Fruit fly (Drosophila melanogaster) whole organism, prepupa: ENCODE data around the gene bin.

Experiments
- CG11762 ChIP-seq: fragments of 200-800 bp; sonication (Bioruptor generic); optimal IDR thresholded peaks from 3 replicates; lab custom pipeline; 2016; ENCODE audit warnings: missing biosample characterization, missing genetic modification characterization; ENCODE audit not compliant: insufficient read depth
- CG15336 ChIP-seq: fragments of 200-800 bp; sonication (Bioruptor generic); IDR thresholded peaks from 2 replicates; pipeline ENCODE4 v1.3.6; 2022; ENCODE audit warnings: missing biosample characterization, missing genetic modification characterization
- CG31627 ChIP-seq: fragments of 200-800 bp; sonication (Bioruptor generic); optimal IDR thresholded peaks from 3 replicates; lab custom pipeline; 2016; ENCODE audit warnings: missing biosample characterization, missing genetic modification characterization
- CG32006 ChIP-seq: fragments of 200-800 bp; sonication (Bioruptor generic); optimal IDR thresholded peaks from 3 replicates; lab custom pipeline; 2017; ENCODE audit warnings: missing biosample characterization, mild to moderate bottlenecking, missing genetic modification characterization
- CG4318 ChIP-seq: fragments of 200-800 bp; sonication (Bioruptor generic); optimal IDR thresholded peaks from 3 replicates; lab custom pipeline; 2017; ENCODE audit warnings: missing biosample characterization, mild to moderate bottlenecking, missing genetic modification characterization
- CG8632 ChIP-seq: fragments of 200-800 bp; sonication (Bioruptor generic); optimal IDR thresholded peaks from 3 replicates; lab custom pipeline; 2016; ENCODE audit warnings: missing biosample characterization, missing genetic modification characterization
- Gug ChIP-seq: fragments of 200-800 bp; sonication (Bioruptor generic); IDR thresholded peaks from 2 replicates; pipeline ENCODE4 v1.3.6; 2022; ENCODE audit warnings: missing biosample characterization, missing genetic modification characterization
- Hr38 ChIP-seq: sonication (Bioruptor generic); optimal IDR thresholded peaks from 2 replicates; lab custom pipeline; 2016; ENCODE audit warnings: missing biosample characterization, missing genetic modification characterization
- Hr4 ChIP-seq: fragments of 200-800 bp; sonication (Bioruptor generic); optimal IDR thresholded peaks from 3 replicates; lab custom pipeline; 2016; ENCODE audit warnings: missing biosample characterization, missing genetic modification characterization
- Lpt ChIP-seq: fragments of 200-800 bp; sonication (Bioruptor generic); optimal IDR thresholded peaks from 3 replicates; lab custom pipeline; 2016; ENCODE audit warnings: missing biosample characterization, missing genetic modification characterization
- achi ChIP-seq: fragments of 200-800 bp; sonication (Bioruptor generic); optimal IDR thresholded peaks from 3 replicates; lab custom pipeline; 2016; ENCODE audit warnings: missing biosample characterization, missing genetic modification characterization
- salr ChIP-seq, 2 experiments: fragments of 200-800 bp; sonication (Bioruptor generic); optimal IDR thresholded peaks; 3 replicates each; lab custom pipeline; 2016 to 2018; ENCODE audit warnings: missing biosample characterization in 2 of 2, missing genetic modification characterization in 2 of 2, mild to moderate bottlenecking in 1 of 2
- spab ChIP-seq: fragments of 200-800 bp; sonication (Bioruptor generic); optimal IDR thresholded peaks from 2 replicates; lab custom pipeline; 2017; ENCODE audit warnings: missing biosample characterization, mild to moderate bottlenecking, missing genetic modification characterization, missing genetic modification reagents

- TF ChIP-seq Gug (GFP tag; lab: Robert Waterston, UW): no peak
- no peak for TF ChIP-seq CG32006
- TF ChIP-seq CG8632 (GFP tag; lab: Kevin White, UChicago): no peak
- no peak for TF ChIP-seq Hr38 (GFP tag; lab: Kevin White, UChicago)
- TF ChIP-seq achi (GFP tag; lab: Kevin White, UChicago): no peak
- TF ChIP-seq CG11762 (GFP tag; lab: Kevin White, UChicago): no peak
- TF ChIP-seq CG4318 (GFP tag; lab: Kevin White, UChicago): no peak
- no peak for TF ChIP-seq Lpt (GFP tag; lab: Kevin White, UChicago)
- TF ChIP-seq Hr4 (GFP tag; lab: Kevin White, UChicago): no peak
- TF ChIP-seq spab: no peak
- no peak for TF ChIP-seq salr (GFP tag; optimal IDR thresholded peaks at IDR 0.05; lab: Kevin White, UChicago)
- TF ChIP-seq CG15336: no peak
- no peak for TF ChIP-seq CG31627
These were observed 32.5 kb upstream of the bin start, which contains the start of the genes Uqcc1 and Surf1 for dm6 chr3L:6957753-6958420.
